ENCODE assay signal across 5 fruit fly cellular contexts in the genomic region with DNA sequence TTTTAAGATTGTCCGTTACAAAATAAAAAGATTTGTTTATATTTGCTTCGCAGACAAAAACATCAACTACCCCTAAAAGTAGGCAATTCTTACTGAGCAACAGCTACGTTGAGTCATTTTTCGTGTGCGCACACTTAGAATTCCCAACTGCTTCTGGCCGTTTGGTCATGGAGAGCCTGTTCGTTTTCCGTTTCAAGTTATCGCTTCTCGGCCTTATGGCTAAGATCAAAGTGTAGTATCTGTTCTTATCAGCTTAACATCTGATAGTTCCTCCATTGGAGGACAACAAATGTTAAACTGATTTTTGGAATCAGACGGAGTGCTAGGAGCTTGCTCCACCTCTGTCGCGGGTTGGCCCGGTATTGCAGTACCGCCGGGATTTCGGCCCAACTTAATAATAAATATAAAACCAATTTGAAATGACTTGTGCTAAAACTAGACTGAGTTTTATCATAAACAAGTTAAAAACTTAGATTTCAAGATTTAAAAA.
TF ChIP-seq lines count a peak whose summit lies in the region.
"Not testable (repeated sequence)": the region's sequence is repeated elsewhere in the genome, so short reads cannot be mapped to it uniquely, and the experiment has no call there.

No protein-coding gene starts in this region.

- TF ChIP-seq CTCF in whole organism, embryonic (GFP tag; optimal IDR thresholded peaks at IDR 0.05; lab: Kevin White, UChicago): not testable (repeated sequence)

TF ChIP-seq in whole organism, adult, 20 proteins besides CTCF, POLR2A, EP300 and RAD21:
- TF ChIP-seq Mnt (GFP tag; optimal IDR thresholded peaks at IDR 0.05; lab: Kevin White, UChicago): peak; percentile 40
- peak; percentile 30 for TF ChIP-seq Crg-1 (GFP tag; optimal IDR thresholded peaks at IDR 0.05; lab: Kevin White, UChicago)
- peak; percentile 44 for TF ChIP-seq cic (GFP tag; optimal IDR thresholded peaks at IDR 0.05; lab: Kevin White, UChicago)
- peak; percentile 61 for TF ChIP-seq CG1620 (GFP tag; optimal IDR thresholded peaks at IDR 0.05; lab: Kevin White, UChicago)
- TF ChIP-seq bab1 (GFP tag; optimal IDR thresholded peaks at IDR 0.05; lab: Kevin White, UChicago): peak; percentile 41
- peak; percentile 49 for TF ChIP-seq CG7101 (tag; optimal IDR thresholded peaks at IDR 0.05; lab: Kevin White, UChicago)
- peak; percentile 44 for TF ChIP-seq pad (GFP tag; optimal IDR thresholded peaks at IDR 0.05; lab: Kevin White, UChicago)
- TF ChIP-seq tj (GFP tag; optimal IDR thresholded peaks at IDR 0.05; lab: Kevin White, UChicago): peak; percentile 71
- TF ChIP-seq CG12768 (GFP tag; optimal IDR thresholded peaks at IDR 0.05; lab: Kevin White, UChicago): peak; percentile 55
- TF ChIP-seq kay (GFP tag; lab: Kevin White, UChicago; ENCODE audit: borderline replicate concordance): peak; percentile 98

TF ChIP-seq in whole organism, embryonic, 481 proteins besides CTCF, POLR2A, EP300 and RAD21 (continues in another document):
- TF ChIP-seq CG11456 (GFP tag; IDR thresholded peaks at IDR 0.05; lab: Robert Waterston, UW) (peak; percentile 69; the same call in 1 of the 3 replicates), CG8944 (GFP tag; optimal IDR thresholded peaks at IDR 0.05; lab: Kevin White, UChicago) (peak; percentile 41), Side (GFP tag; optimal IDR thresholded peaks at IDR 0.05; lab: Kevin White, UChicago) (peak; percentile 1), CG17385 (GFP tag; optimal IDR thresholded peaks at IDR 0.05; lab: Kevin White, UChicago) (peak; percentile 50), H2.0 (GFP tag; IDR thresholded peaks at IDR 0.05; lab: Robert Waterston, UW) (0 out of 2 replicates have a peak, but pooled peaks have one; percentile 25), CG42726 (GFP tag; IDR thresholded peaks at IDR 0.05; lab: Robert Waterston, UW; ENCODE audit: partially characterized antibody) (peak; percentile 80), caup (GFP tag; optimal IDR thresholded peaks at IDR 0.05; lab: Kevin White, UChicago; ENCODE audit: severe bottlenecking) (peak; percentile 80), CG33557 (GFP tag; optimal IDR thresholded peaks at IDR 0.05; lab: Kevin White, UChicago) (peak; percentile 16), trh (GFP tag; optimal IDR thresholded peaks at IDR 0.05; lab: Kevin White, UChicago) (peak; percentile 8), CG1647 (GFP tag; optimal IDR thresholded peaks at IDR 0.05; lab: Kevin White, UChicago) (peak; percentile 74), amos (GFP tag; IDR thresholded peaks at IDR 0.05; lab: Robert Waterston, UW; ENCODE audit: partially characterized antibody) (peak; percentile 51; the same call in 1 of the 2 replicates), chif (GFP tag; optimal IDR thresholded peaks at IDR 0.05; lab: Kevin White, UChicago) (peak in 1 of 2 experiments; percentile 52), cas (GFP tag; IDR thresholded peaks at IDR 0.05; lab: Robert Waterston, UW) (peak; percentile 68), Spps (tag; optimal IDR thresholded peaks at IDR 0.05; lab: Kevin White, UChicago) (peak; percentile 15), CG17359 (tag; optimal IDR thresholded peaks at IDR 0.05; lab: Kevin White, UChicago) (peak; percentile 83), gsb (GFP tag; IDR thresholded peaks at IDR 0.05; lab: Robert Waterston, UW) (peak; percentile 24; the same call in 1 of the 2 replicates)

TF ChIP-seq in whole organism, prepupa, 60 proteins besides CTCF, POLR2A, EP300 and RAD21:
- peak; percentile 58 for TF ChIP-seq esn (GFP tag; optimal IDR thresholded peaks at IDR 0.05; lab: Kevin White, UChicago)
- TF ChIP-seq cyc (GFP tag; optimal IDR thresholded peaks at IDR 0.05; lab: Kevin White, UChicago): peak; percentile 49
- peak; percentile 11 for TF ChIP-seq lz (GFP tag; optimal IDR thresholded peaks at IDR 0.05; lab: Kevin White, UChicago)
- peak; percentile 92 for TF ChIP-seq svp (GFP tag; lab: Kevin White, UChicago)
- TF ChIP-seq CG15336 (GFP tag; IDR thresholded peaks at IDR 0.05; lab: Robert Waterston, UW): peak; percentile 29; the same call in 1 of the 2 replicates
- peak; percentile 34 for TF ChIP-seq fkh (GFP tag; optimal IDR thresholded peaks at IDR 0.05; lab: Kevin White, UChicago)
- TF ChIP-seq topi (GFP tag; optimal IDR thresholded peaks at IDR 0.05; lab: Kevin White, UChicago): peak; percentile 45
- TF ChIP-seq Eip78C (GFP tag; lab: Kevin White, UChicago): peak; percentile 78
- peak; percentile 9 for TF ChIP-seq CG3032 (tag; optimal IDR thresholded peaks at IDR 0.05; lab: Kevin White, UChicago)

TF ChIP-seq in whole organism, pupa, 21 proteins besides CTCF, POLR2A, EP300 and RAD21:
- TF ChIP-seq Ets98B (GFP tag; IDR thresholded peaks at IDR 0.05; lab: Robert Waterston, UW): 0 out of 2 replicates have a peak, but pooled peaks have one; percentile 42
- peak; percentile 62; the same call in 1 of the 3 replicates for TF ChIP-seq CG4496 (GFP tag; IDR thresholded peaks at IDR 0.05; lab: Robert Waterston, UW)
- TF ChIP-seq D1 (tag; optimal IDR thresholded peaks at IDR 0.05; lab: Kevin White, UChicago): peak; percentile 48
- peak; percentile 47; the same call in 1 of the 2 replicates for TF ChIP-seq CG32121 (GFP tag; IDR thresholded peaks at IDR 0.05; lab: Robert Waterston, UW)
TF ChIP-seq in whole organism, pupa: peak in this region for 4; not testable (repeated sequence) for 17.

TF ChIP-seq in whole organism, wandering third instar larva, 38 proteins besides CTCF, POLR2A, EP300 and RAD21:
- peak in 1 of 2 experiments; percentile 61 for TF ChIP-seq foxo (GFP tag; optimal IDR thresholded peaks at IDR 0.05; lab: Kevin White, UChicago)
- TF ChIP-seq woc (GFP tag; optimal IDR thresholded peaks at IDR 0.05; lab: Kevin White, UChicago): peak; percentile 55
- TF ChIP-seq OdsH (GFP tag; optimal IDR thresholded peaks at IDR 0.05; lab: Kevin White, UChicago): peak; percentile 25
- peak; percentile 43 for TF ChIP-seq HLH106 (tag; optimal IDR thresholded peaks at IDR 0.05; lab: Kevin White, UChicago)
- TF ChIP-seq h (GFP tag; optimal IDR thresholded peaks at IDR 0.05; lab: Kevin White, UChicago): peak; percentile 77
- peak; percentile 69 for TF ChIP-seq fru (GFP tag; optimal IDR thresholded peaks at IDR 0.05; lab: Kevin White, UChicago)
- peak; percentile 6 for TF ChIP-seq ey (GFP tag; optimal IDR thresholded peaks at IDR 0.05; lab: Kevin White, UChicago)
- peak; percentile 82 for TF ChIP-seq Hnf4 (GFP tag; optimal IDR thresholded peaks at IDR 0.05; lab: Kevin White, UChicago)
- TF ChIP-seq jim (GFP tag; optimal IDR thresholded peaks at IDR 0.05; lab: Kevin White, UChicago): peak; percentile 26
- peak; percentile 5 for TF ChIP-seq Myc (optimal IDR thresholded peaks at IDR 0.05; lab: Kevin White, UChicago)
- peak; percentile 9 for TF ChIP-seq psq (GFP tag; optimal IDR thresholded peaks at IDR 0.05; lab: Kevin White, UChicago)
- peak; percentile 64 for TF ChIP-seq br (GFP tag; optimal IDR thresholded peaks at IDR 0.05; lab: Kevin White, UChicago)
- peak; percentile 2 for TF ChIP-seq Hr83 (GFP tag; optimal IDR thresholded peaks at IDR 0.05; lab: Kevin White, UChicago; ENCODE audit: poor library complexity, severe bottlenecking)
